Fruit fly (Drosophila melanogaster) whole organism, embryonic: ENCODE measurements around the gene Tmep.
A peak's percentile ranks its signal among the peaks of the same experiment; 100 is the strongest.

ENCODE experiments used
- B-H1 ChIP-seq: fragments of 200-800 bp; sonication (Bioruptor generic); IDR thresholded peaks from 3 replicates; pipeline ENCODE4 v1.3.6; 2022; ENCODE audit warnings: missing biosample characterization, missing genetic modification characterization
- C15 ChIP-seq: fragments of 200-800 bp; sonication (Bioruptor generic); IDR thresholded peaks from 3 replicates; pipeline ENCODE4 v1.3.6; 2022; ENCODE audit warnings: missing biosample characterization, missing genetic modification characterization
- CG10543 ChIP-seq: fragments of 200-800 bp; sonication (Bioruptor generic); optimal IDR thresholded peaks from 3 replicates; lab custom pipeline; 2017; ENCODE audit warnings: missing biosample characterization, mild to moderate bottlenecking, missing genetic modification characterization, moderate library complexity
- CG10654 ChIP-seq: fragments of 200-800 bp; sonication (Bioruptor generic); optimal IDR thresholded peaks from 2 replicates; lab custom pipeline; 2016; ENCODE audit warnings: missing biosample characterization, missing genetic modification characterization
- CG11247 ChIP-seq: fragments of 200-800 bp; sonication (Bioruptor generic); IDR thresholded peaks from 2 replicates; pipeline ENCODE4 v1.3.6; 2022; ENCODE audit warnings: missing biosample characterization, missing genetic modification characterization
- CG12391 ChIP-seq: fragments of 200-800 bp; sonication (Bioruptor generic); optimal IDR thresholded peaks from 3 replicates; lab custom pipeline; 2018; ENCODE audit warnings: missing biosample characterization, mild to moderate bottlenecking, missing genetic modification characterization, moderate library complexity
- CG14860 ChIP-seq: fragments of 200-800 bp; sonication (Bioruptor generic); IDR thresholded peaks from 3 replicates; pipeline ENCODE4 v1.3.6; 2022; ENCODE audit warnings: missing biosample characterization, missing genetic modification characterization; ENCODE audit not compliant: partially characterized antibody
- CG1832 ChIP-seq: fragments of 200-800 bp; sonication (Bioruptor generic); optimal IDR thresholded peaks from 2 replicates; lab custom pipeline; 2017; ENCODE audit warnings: missing biosample characterization, mild to moderate bottlenecking, missing genetic modification characterization, inconsistent platforms
- CG18599 ChIP-seq: fragments of 200-800 bp; sonication (Bioruptor generic); optimal IDR thresholded peaks from 3 replicates; lab custom pipeline; 2017; ENCODE audit warnings: missing biosample characterization, missing genetic modification characterization, mild to moderate bottlenecking, moderate library complexity, missing genetic modification reagents
- CG2120 ChIP-seq: fragments of 200-800 bp; sonication (Bioruptor generic); optimal IDR thresholded peaks from 3 replicates; lab custom pipeline; 2016; ENCODE audit warnings: missing biosample characterization, missing genetic modification characterization
- CG31441 ChIP-seq: fragments of 200-800 bp; sonication (Bioruptor generic); IDR thresholded peaks from 2 replicates; pipeline ENCODE4 v1.3.6; 2022; ENCODE audit warnings: missing biosample characterization, missing genetic modification characterization
- CG43689 ChIP-seq: fragments of 200-800 bp; sonication (Bioruptor generic); IDR thresholded peaks from 2 replicates; pipeline ENCODE4 v1.3.6; 2022; ENCODE audit warnings: missing biosample characterization, missing genetic modification characterization
- CG4617 ChIP-seq: fragments of 200-800 bp; sonication (Bioruptor generic); optimal IDR thresholded peaks from 3 replicates; lab custom pipeline; 2016; ENCODE audit warnings: missing biosample characterization, missing genetic modification characterization, borderline replicate concordance
- CG6254 ChIP-seq: fragments of 200-800 bp; sonication (Bioruptor generic); optimal IDR thresholded peaks from 3 replicates; lab custom pipeline; 2017; ENCODE audit warnings: mild to moderate bottlenecking, missing biosample characterization, missing genetic modification reagents, missing genetic modification characterization
- CG6272 ChIP-seq: fragments of 200-800 bp; sonication (Bioruptor generic); IDR thresholded peaks from 2 replicates; pipeline ENCODE4 v1.3.6; 2022; ENCODE audit warnings: missing biosample characterization, missing genetic modification characterization
- CG6791 ChIP-seq: fragments of 200-800 bp; sonication (Bioruptor generic); IDR thresholded peaks from 3 replicates; pipeline ENCODE4 v1.3.6; 2022; ENCODE audit warnings: missing biosample characterization, missing genetic modification characterization; ENCODE audit not compliant: partially characterized antibody
- CG7357 ChIP-seq: fragments of 200-800 bp; sonication (Bioruptor generic); IDR thresholded peaks from 3 replicates; pipeline ENCODE4 v1.3.6; 2022; ENCODE audit warnings: missing biosample characterization, missing genetic modification characterization
- CG7839 ChIP-seq: fragments of 200-800 bp; sonication (Bioruptor generic); optimal IDR thresholded peaks from 3 replicates; lab custom pipeline; 2018; ENCODE audit warnings: missing biosample characterization, mild to moderate bottlenecking, missing genetic modification characterization, moderate library complexity
- CG7928 ChIP-seq: fragments of 200-800 bp; sonication (Bioruptor generic); optimal IDR thresholded peaks from 2 replicates; lab custom pipeline; 2017; ENCODE audit warnings: missing biosample characterization, mild to moderate bottlenecking, missing genetic modification characterization
- CG8944 ChIP-seq: fragments of 200-800 bp; sonication (Bioruptor generic); optimal IDR thresholded peaks from 3 replicates; lab custom pipeline; 2016; ENCODE audit warnings: missing biosample characterization, missing genetic modification characterization
- D19B ChIP-seq: fragments of 200-800 bp; sonication (Bioruptor generic); optimal IDR thresholded peaks from 2 replicates; lab custom pipeline; 2017; ENCODE audit warnings: missing biosample characterization, mild to moderate bottlenecking, missing genetic modification characterization
- Dref ChIP-seq: fragments of 200-800 bp; sonication (Bioruptor generic); IDR thresholded peaks from 2 replicates; pipeline ENCODE4 v1.3.6; 2022; ENCODE audit warnings: missing biosample characterization, missing genetic modification characterization
- Eip74EF ChIP-seq, 2 experiments: fragments of 200-800 bp in 1 of 2; fragments of >200 bp in 1 of 2; sonication (Bioruptor generic) in 1 of 2; optimal IDR thresholded peaks; 2 replicates each; lab custom pipeline; 2017 to 2019; ENCODE audit warnings: missing biosample characterization in 2 of 2, missing genetic modification characterization in 2 of 2, mild to moderate bottlenecking in 1 of 2, moderate library complexity in 1 of 2
- Ets97D ChIP-seq: fragments of 200-800 bp; sonication (Bioruptor generic); optimal IDR thresholded peaks from 3 replicates; lab custom pipeline; 2016; ENCODE audit warnings: missing biosample characterization, missing genetic modification characterization
- Fer2 ChIP-seq: fragments of 200-800 bp; sonication (Bioruptor generic); optimal IDR thresholded peaks from 2 replicates; lab custom pipeline; 2018; ENCODE audit warnings: missing biosample characterization, mild to moderate bottlenecking, missing genetic modification characterization, moderate library complexity
- Gsc ChIP-seq: fragments of 200-800 bp; sonication (Bioruptor generic); IDR thresholded peaks from 2 replicates; pipeline ENCODE4 v1.3.6; 2022; ENCODE audit warnings: missing biosample characterization, missing genetic modification characterization
- HLH4C ChIP-seq: fragments of 200-800 bp; sonication (Bioruptor generic); IDR thresholded peaks from 3 replicates; pipeline ENCODE4 v1.3.6; 2022; ENCODE audit warnings: missing biosample characterization, missing genetic modification characterization; ENCODE audit not compliant: partially characterized antibody
- Jarid2 ChIP-seq: fragments of 200-800 bp; sonication (Bioruptor generic); optimal IDR thresholded peaks from 3 replicates; lab custom pipeline; 2017; ENCODE audit warnings: mild to moderate bottlenecking, missing biosample characterization, missing genetic modification reagents, missing genetic modification characterization
- Lhr ChIP-seq: fragments of 200-800 bp; sonication (Bioruptor generic); optimal IDR thresholded peaks from 3 replicates; lab custom pipeline; 2017; ENCODE audit warnings: mild to moderate bottlenecking, missing biosample characterization, missing genetic modification reagents, missing genetic modification characterization
- MBD-R2 ChIP-seq: fragments of 200-800 bp; sonication (Bioruptor generic); IDR thresholded peaks from 2 replicates; pipeline ENCODE4 v1.3.6; 2022; ENCODE audit warnings: missing biosample characterization, missing genetic modification characterization
- Mrtf ChIP-seq: fragments of 200-800 bp; sonication (Bioruptor generic); IDR thresholded peaks from 3 replicates; pipeline ENCODE4 v1.3.6; 2022; ENCODE audit warnings: missing biosample characterization, missing genetic modification characterization
- NC2α ChIP-seq: fragments of 200-800 bp; sonication (Bioruptor generic); optimal IDR thresholded peaks from 2 replicates; lab custom pipeline; 2016; ENCODE audit warnings: missing biosample characterization, missing genetic modification characterization
- NC2β ChIP-seq: fragments of 200-800 bp; sonication (Bioruptor generic); optimal IDR thresholded peaks from 2 replicates; lab custom pipeline; 2016; ENCODE audit warnings: missing biosample characterization, missing genetic modification characterization
- cad ChIP-seq: fragments of >200 bp; optimal IDR thresholded peaks from 2 replicates; lab custom pipeline; 2017; ENCODE audit warnings: missing biosample characterization, missing genetic modification characterization
- caup ChIP-seq: fragments of 200-800 bp; sonication (Bioruptor generic); optimal IDR thresholded peaks from 3 replicates; lab custom pipeline; 2017; ENCODE audit warnings: missing biosample characterization, mild to moderate bottlenecking, missing genetic modification characterization, moderate library complexity; ENCODE audit not compliant: severe bottlenecking
- dmrt11E ChIP-seq: fragments of 200-800 bp; sonication (Bioruptor generic); optimal IDR thresholded peaks from 3 replicates; lab custom pipeline; 2018; ENCODE audit warnings: missing biosample characterization, mild to moderate bottlenecking, missing genetic modification characterization, moderate library complexity
- ind ChIP-seq: fragments of 200-800 bp; sonication (Bioruptor generic); optimal IDR thresholded peaks from 3 replicates; lab custom pipeline; 2016; ENCODE audit warnings: missing biosample characterization, missing genetic modification characterization
- lmd ChIP-seq: fragments of 200-800 bp; sonication (Bioruptor generic); IDR thresholded peaks from 2 replicates; pipeline ENCODE4 v1.3.6; 2022; ENCODE audit warnings: missing biosample characterization, missing genetic modification characterization
- maf-S ChIP-seq: fragments of 200-800 bp; sonication (Bioruptor generic); optimal IDR thresholded peaks from 2 replicates; lab custom pipeline; 2016; ENCODE audit warnings: missing biosample characterization, missing genetic modification characterization
- oc ChIP-seq: fragments of 200-800 bp; sonication (Bioruptor generic); optimal IDR thresholded peaks from 2 replicates; lab custom pipeline; 2018; ENCODE audit warnings: missing biosample characterization, mild to moderate bottlenecking, missing genetic modification characterization, moderate library complexity
- otp ChIP-seq: fragments of 200-800 bp; sonication (Bioruptor generic); IDR thresholded peaks from 3 replicates; pipeline ENCODE4, ENCODE4 v1.3.6; 2022; ENCODE audit warnings: missing biosample characterization, missing genetic modification characterization
- peb ChIP-seq: fragments of 200-800 bp; sonication (Bioruptor generic); IDR thresholded peaks from 2 replicates; pipeline ENCODE4 v1.3.6; 2022; ENCODE audit warnings: missing biosample characterization, missing genetic modification characterization
- pum ChIP-seq: fragments of 200-800 bp; sonication (Bioruptor generic); optimal IDR thresholded peaks from 2 replicates; lab custom pipeline; 2016; ENCODE audit warnings: missing biosample characterization, missing genetic modification characterization
- seq ChIP-seq: fragments of 200-800 bp; sonication (Bioruptor generic); IDR thresholded peaks from 2 replicates; pipeline ENCODE4 v1.3.6; 2022; ENCODE audit warnings: missing biosample characterization, missing genetic modification characterization
- sna ChIP-seq: fragments of 200-800 bp; sonication (Bioruptor generic); IDR thresholded peaks from 2 replicates; pipeline ENCODE4 v1.3.6; 2022; ENCODE audit warnings: missing biosample characterization, missing genetic modification characterization; ENCODE audit not compliant: partially characterized antibody
- sr ChIP-seq: fragments of 200-800 bp; sonication (Bioruptor generic); IDR thresholded peaks from 3 replicates; pipeline ENCODE4 v1.3.6; 2022; ENCODE audit warnings: missing biosample characterization, missing genetic modification characterization
- sug ChIP-seq: fragments of 200-800 bp; optimal IDR thresholded peaks from 2 replicates; lab custom pipeline; 2019; ENCODE audit warnings: missing biosample characterization, mild to moderate bottlenecking, missing genetic modification characterization, moderate library complexity
- z ChIP-seq: fragments of 200-800 bp; sonication (Bioruptor generic); IDR thresholded peaks from 3 replicates; pipeline ENCODE4 v1.3.6; 2022; ENCODE audit warnings: missing biosample characterization, missing genetic modification characterization

Tmep gene

dm6 chr3L:1536487-1537337 is 32.3 kb upstream of the Tmep start, which contains the start of the genes CG12091 and pns (continued):
- no peak for TF ChIP-seq CG14860 (GFP tag; lab: Robert Waterston, UW)
- peak; percentile 41 for TF ChIP-seq CG8944
- TF ChIP-seq NC2α (GFP tag; lab: Kevin White, UChicago): peak; percentile 0
- TF ChIP-seq MBD-R2 (GFP tag; lab: Robert Waterston, UW): peak; percentile 43; the same call in 1 of the 2 replicates
- peak; percentile 63 for TF ChIP-seq pum
- peak; percentile 85 for TF ChIP-seq CG12391 (tag; lab: Kevin White, UChicago)
- TF ChIP-seq peb: peak; percentile 59
- no peak for TF ChIP-seq CG7357
- TF ChIP-seq maf-S (GFP tag; lab: Kevin White, UChicago): peak; percentile 20
- peak; percentile 60; the same call in 1 of the 2 replicates for TF ChIP-seq lmd (GFP tag; lab: Robert Waterston, UW)
- peak; percentile 56 for TF ChIP-seq NC2β (GFP tag; lab: Kevin White, UChicago)
- TF ChIP-seq caup (GFP tag; lab: Kevin White, UChicago): peak; percentile 71
- TF ChIP-seq Dref (GFP tag; lab: Robert Waterston, UW): no peak
- TF ChIP-seq sna (GFP tag; lab: Robert Waterston, UW): peak; percentile 40; the same call in 1 of the 2 replicates
- peak; percentile 84 for TF ChIP-seq Ets97D (GFP tag; lab: Kevin White, UChicago)
- peak; percentile 46; the same call in 1 of the 2 replicates for TF ChIP-seq seq (GFP tag; lab: Robert Waterston, UW)
- peak; percentile 10 for TF ChIP-seq cad (GFP tag; lab: Kevin White, UChicago)
- peak; percentile 70 for TF ChIP-seq Lhr (GFP tag; lab: Kevin White, UChicago)
- no peak for TF ChIP-seq Gsc
- peak; percentile 68 for TF ChIP-seq CG10543
- no peak for TF ChIP-seq C15
- peak; percentile 40; the same call in 1 of the 3 replicates for TF ChIP-seq HLH4C (GFP tag; lab: Robert Waterston, UW)
- TF ChIP-seq CG4617: peak; percentile 27
- TF ChIP-seq Fer2 (tag; lab: Kevin White, UChicago): peak; percentile 13
- TF ChIP-seq CG7839: peak; percentile 74
- TF ChIP-seq Mrtf (GFP tag; lab: Robert Waterston, UW): no peak
- TF ChIP-seq dmrt11E (tag; lab: Kevin White, UChicago): peak; percentile 64
- peak; percentile 76 for TF ChIP-seq CG2120 (GFP tag; lab: Kevin White, UChicago)
- peak; percentile 72 for TF ChIP-seq ind (GFP tag; lab: Kevin White, UChicago)
- TF ChIP-seq CG18599 (GFP tag; lab: Kevin White, UChicago): peak; percentile 70
- peak; percentile 58 for TF ChIP-seq CG7928 (GFP tag; lab: Kevin White, UChicago)
- TF ChIP-seq D19B (GFP tag; lab: Kevin White, UChicago): peak; percentile 23
- TF ChIP-seq z (GFP tag; lab: Robert Waterston, UW): no peak
- TF ChIP-seq Jarid2 (GFP tag; lab: Kevin White, UChicago): peak; percentile 65
- peak; percentile 65 for TF ChIP-seq CG10654 (GFP tag; lab: Kevin White, UChicago)
- peak; percentile 29; the same call in 1 of the 2 replicates for TF ChIP-seq CG11247 (GFP tag; lab: Robert Waterston, UW)
- TF ChIP-seq CG1832 (GFP tag; lab: Kevin White, UChicago): no peak
- TF ChIP-seq sr (GFP tag; lab: Robert Waterston, UW): no peak
- TF ChIP-seq CG6272 (GFP tag; lab: Robert Waterston, UW): peak; percentile 32; the same call in 1 of the 2 replicates
- peak; percentile 18; the same call in 1 of the 3 replicates for TF ChIP-seq CG6791 (GFP tag; lab: Robert Waterston, UW)
- TF ChIP-seq Eip74EF (GFP tag; optimal IDR thresholded peaks at IDR 0.05; lab: Kevin White, UChicago): peak in 1 of 2 experiments; percentile 16
- TF ChIP-seq CG31441 (GFP tag; lab: Robert Waterston, UW): peak; percentile 80
- peak; percentile 100 for TF ChIP-seq CG6254 (GFP tag; lab: Kevin White, UChicago)
- TF ChIP-seq oc (tag; lab: Kevin White, UChicago): peak; percentile 21
- TF ChIP-seq sug: peak; percentile 69
- peak; percentile 79; the same call in 2 of the 3 replicates for TF ChIP-seq otp (GFP tag; lab: Robert Waterston, UW)
- no peak for TF ChIP-seq CG43689
- TF ChIP-seq B-H1 (GFP tag; lab: Robert Waterston, UW): peak; percentile 67
